Worm (Caenorhabditis elegans): Measurements from ENCODE around the gene K12D12.4.

The K12D12.4 gene

DNA sequence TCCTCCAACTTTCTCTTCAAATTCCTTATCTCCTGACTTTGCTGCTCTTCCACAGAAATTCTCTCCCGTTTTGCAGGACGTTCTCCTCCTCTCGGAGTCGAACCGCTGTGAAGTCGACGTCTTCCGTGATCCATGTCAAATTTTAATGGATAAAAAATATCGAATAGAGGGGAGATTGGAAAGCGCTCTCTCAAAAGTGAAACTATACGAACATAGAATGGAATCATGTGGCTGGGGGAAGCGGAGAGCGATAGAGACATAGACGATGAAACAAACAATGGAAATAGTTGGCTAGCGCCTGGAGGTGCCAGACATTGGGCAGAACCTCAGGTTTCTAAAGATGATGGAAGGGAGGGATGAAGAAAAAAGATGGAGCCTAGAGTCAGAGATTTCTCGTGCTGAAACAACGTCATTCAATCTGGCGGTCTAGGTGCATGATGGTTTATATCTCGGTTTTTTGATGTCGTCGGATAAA lies 51.6 kb downstream of the K12D12.4 start, which contains the start of gene F43G6.8 (continued):
- peak; percentile 62 for TF ChIP-seq snu-23 (GFP tag; optimal IDR thresholded peaks at IDR 0.05)
- peak; percentile 97 for TF ChIP-seq blmp-1 (tag; optimal IDR thresholded peaks at IDR 0.05)
- TF ChIP-seq nhr-20 (tag; optimal IDR thresholded peaks at IDR 0.05): peak; percentile 59
- TF ChIP-seq fkh-8 (tag; optimal IDR thresholded peaks at IDR 0.05): peak; percentile 75
- TF ChIP-seq lsy-2 (tag; optimal IDR thresholded peaks at IDR 0.05): peak; percentile 42 to 72
- peak; percentile 21 for TF ChIP-seq lin-13 (GFP tag; optimal IDR thresholded peaks at IDR 0.05)
- peak; percentile 21 for TF ChIP-seq skn-1 (tag; optimal IDR thresholded peaks at IDR 0.05)
- peak; percentile 46 to 64 for TF ChIP-seq lin-35 (GFP tag; optimal IDR thresholded peaks at IDR 0.05)
- peak; percentile 53 to 64 for TF ChIP-seq efl-1 (optimal IDR thresholded peaks at IDR 0.05)
- peak; percentile 27 to 92 for TF ChIP-seq efl-1 (GFP tag; optimal IDR thresholded peaks at IDR 0.05 in 1 of 2)
- TF ChIP-seq pqm-1 (tag; optimal IDR thresholded peaks at IDR 0.05): no peak
- peak; percentile 2 for TF ChIP-seq ztf-4 (tag; optimal IDR thresholded peaks at IDR 0.05)
- TF ChIP-seq aly-2 (tag; optimal IDR thresholded peaks at IDR 0.05): no peak
- TF ChIP-seq pax-3 (tag; optimal IDR thresholded peaks at IDR 0.05): no peak
- peak; percentile 37 for TF ChIP-seq C16A3.4 (tag; optimal IDR thresholded peaks at IDR 0.05)
- TF ChIP-seq unc-130 (tag; optimal IDR thresholded peaks at IDR 0.05): peak; percentile 58

All from whole organism, L1 larva.